Worm (Caenorhabditis elegans): ENCODE results near the gene C55B6.5.

Gene C55B6.5

DNA sequence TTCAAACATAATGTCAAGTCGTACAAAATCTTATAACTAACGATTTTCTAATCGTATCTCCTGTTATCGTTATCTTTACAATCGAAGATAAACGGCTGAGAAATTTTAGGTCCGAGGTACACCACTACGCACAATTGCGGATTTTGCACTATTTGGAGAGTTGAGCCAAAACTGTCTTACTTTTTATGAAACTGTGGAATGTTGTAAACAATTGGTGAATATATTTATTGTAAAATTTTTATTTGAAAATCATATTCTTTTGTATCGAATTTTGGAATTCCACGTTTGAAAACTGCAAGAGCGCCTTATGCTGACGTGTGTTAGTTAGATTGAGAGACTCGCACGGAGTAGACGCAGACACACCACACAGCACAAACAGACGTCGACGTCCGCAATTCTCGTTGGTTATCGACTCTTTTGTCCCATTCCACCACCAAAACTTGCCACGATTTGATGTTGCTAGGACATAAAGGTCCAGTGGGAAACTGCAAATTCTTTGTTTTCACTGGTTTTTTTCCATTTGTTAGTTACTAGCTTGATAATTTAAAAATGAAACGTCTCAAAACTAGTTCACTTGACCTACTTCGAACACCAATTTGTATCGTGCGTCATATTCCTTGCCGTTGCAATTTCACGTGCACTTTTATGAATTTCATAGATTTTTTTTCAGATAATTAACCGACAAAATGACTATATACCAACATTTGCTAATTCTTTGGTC is 11.0 kb downstream of the C55B6.5 start, which contains the start of gene dnj-7 (continued):
- TF ChIP-seq snpc-4 (tag; optimal IDR thresholded peaks at IDR 0.05) (no peak), lin-15B (tag; optimal IDR thresholded peaks at IDR 0.05) (no peak)

DNA sequence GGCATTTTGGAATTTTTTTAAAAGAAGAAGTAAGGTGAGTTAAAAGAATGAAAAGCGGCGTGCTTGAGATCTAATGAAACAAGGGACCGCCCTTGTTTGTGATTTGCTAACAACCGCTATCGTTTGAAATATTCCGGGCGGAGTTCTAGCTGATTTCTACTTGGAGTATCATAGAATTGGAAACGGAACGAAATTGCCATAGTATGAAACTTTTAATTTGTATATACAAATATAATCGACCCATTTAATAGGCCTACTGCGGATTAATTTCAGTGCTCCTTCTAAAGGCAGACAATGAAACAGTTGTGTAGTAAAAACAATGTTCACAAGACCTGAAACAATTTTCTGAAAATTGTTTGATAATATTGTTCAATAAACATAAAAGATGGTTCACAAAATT is 13.2 kb downstream of the C55B6.5 start, which contains the start of gene C55B6.7:
C55B6.7 (minus strand) TSS at position 101 of the 400 bp plus-strand sequence.
- no peak for TF ChIP-seq lsy-12 (tag; optimal IDR thresholded peaks at IDR 0.05)
- no peak for TF ChIP-seq nfya-1 (tag; optimal IDR thresholded peaks at IDR 0.05; ENCODE audit: insufficient read depth)
- TF ChIP-seq ama-1 (optimal IDR thresholded peaks at IDR 0.05) = no peak
- TF ChIP-seq eor-1 (tag; optimal IDR thresholded peaks at IDR 0.05) = no peak
- no peak for TF ChIP-seq skn-1 (tag; optimal IDR thresholded peaks at IDR 0.05)
- TF ChIP-seq ceh-9 (tag; optimal IDR thresholded peaks at IDR 0.05) = no peak
- TF ChIP-seq tbx-2 (tag; optimal IDR thresholded peaks at IDR 0.05) = no peak
- no peak for TF ChIP-seq nhr-11 (tag; optimal IDR thresholded peaks at IDR 0.05)
- no peak for TF ChIP-seq egl-27 (tag; optimal IDR thresholded peaks at IDR 0.05)
- TF ChIP-seq sea-2 (GFP tag; optimal IDR thresholded peaks at IDR 0.05) = no peak
- no peak for TF ChIP-seq hmg-11 (tag; optimal IDR thresholded peaks at IDR 0.05)
- TF ChIP-seq elt-1 (tag; optimal IDR thresholded peaks at IDR 0.05) = no peak
- no peak for TF ChIP-seq R02D3.7 (tag; optimal IDR thresholded peaks at IDR 0.05)
- no peak for TF ChIP-seq nhr-77 (tag; optimal IDR thresholded peaks at IDR 0.05)
- TF ChIP-seq ceh-16 (tag; optimal IDR thresholded peaks at IDR 0.05) = no peak
- no peak for TF ChIP-seq elt-2 (tag; optimal IDR thresholded peaks at IDR 0.05)
- TF ChIP-seq elt-3 (tag; optimal IDR thresholded peaks at IDR 0.05) = no peak
- no peak for TF ChIP-seq egl-5 (tag; optimal IDR thresholded peaks at IDR 0.05)
- no peak for TF ChIP-seq nhr-76 (tag; optimal IDR thresholded peaks at IDR 0.05)

DNA sequence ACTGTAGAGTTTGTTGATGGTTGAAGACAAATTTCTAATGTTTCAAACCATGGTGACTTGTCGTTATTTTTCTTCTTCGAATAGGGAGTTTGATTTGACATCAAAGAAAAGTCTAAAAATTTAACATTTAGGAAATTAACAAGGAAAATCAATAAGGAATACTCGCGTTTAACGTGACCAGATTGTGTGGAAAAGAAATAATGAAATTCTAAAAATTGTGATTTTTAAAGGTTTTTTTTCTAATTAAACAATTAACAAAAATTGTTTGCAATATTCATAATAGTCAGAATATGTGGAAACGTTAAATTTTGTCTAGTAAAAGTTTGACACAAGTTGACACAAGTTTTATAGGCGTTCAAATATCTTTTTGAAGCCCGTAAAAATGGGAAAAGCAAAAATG is 17.5 kb downstream of the C55B6.5 start, which contains the start of gene C55B6.4:
C55B6.4 (minus strand) TSS at position 101 of the 400 bp plus-strand sequence.
- TF ChIP-seq daf-12 (tag; optimal IDR thresholded peaks at IDR 0.05) = no peak

DNA sequence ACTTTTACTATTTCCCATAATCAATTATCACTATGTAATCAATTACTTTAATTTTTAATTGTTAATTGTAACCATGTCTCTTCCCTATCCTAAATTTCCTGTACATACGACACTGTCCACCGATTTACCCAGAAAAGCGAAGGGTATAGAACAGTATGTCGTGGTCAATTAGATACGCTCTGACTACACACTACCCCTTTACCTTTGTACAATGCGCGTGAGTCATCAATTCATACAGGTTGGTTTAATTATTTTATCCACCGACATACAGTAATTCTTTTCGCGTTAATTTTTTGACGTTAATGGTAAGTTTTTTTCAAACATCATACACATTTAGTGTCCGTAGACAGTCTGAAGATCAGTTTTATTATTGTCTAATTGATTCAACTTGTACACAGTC is 23.5 kb downstream of the C55B6.5 start:
- TF ChIP-seq nhr-28 (tag; optimal IDR thresholded peaks at IDR 0.05) (peak; percentile 79), aly-2 (tag; optimal IDR thresholded peaks at IDR 0.05) (peak; percentile 67), sea-2 (GFP tag; optimal IDR thresholded peaks at IDR 0.05) (no peak), egl-27 (tag; optimal IDR thresholded peaks at IDR 0.05) (peak; percentile 74), nhr-25 (tag; optimal IDR thresholded peaks at IDR 0.05) (peak; percentile 96), hmg-11 (tag; optimal IDR thresholded peaks at IDR 0.05) (no peak), nhr-76 (tag; optimal IDR thresholded peaks at IDR 0.05) (peak; percentile 73), ceh-9 (tag; optimal IDR thresholded peaks at IDR 0.05) (no peak), lsy-12 (tag; optimal IDR thresholded peaks at IDR 0.05) (peak; percentile 93), elt-2 (tag; optimal IDR thresholded peaks at IDR 0.05) (peak; percentile 75), skn-1 (tag; optimal IDR thresholded peaks at IDR 0.05) (peak; percentile 77), nhr-23 (tag; optimal IDR thresholded peaks at IDR 0.05) (peak; percentile 98), ZK546.5 (tag; optimal IDR thresholded peaks at IDR 0.05) (no peak), unc-39 (tag; optimal IDR thresholded peaks at IDR 0.05) (no peak), fkh-10 (GFP tag; optimal IDR thresholded peaks at IDR 0.05) (no peak), daf-12 (tag; optimal IDR thresholded peaks at IDR 0.05) (no peak), fos-1 (tag; optimal IDR thresholded peaks at IDR 0.05) (no peak), ama-1 (optimal IDR thresholded peaks at IDR 0.05) (no peak), lin-39 (tag; optimal IDR thresholded peaks at IDR 0.05) (peak; percentile 69), ceh-82 (tag; optimal IDR thresholded peaks at IDR 0.05) (peak; percentile 61), nhr-12 (tag; optimal IDR thresholded peaks at IDR 0.05) (no peak), ceh-28 (tag; optimal IDR thresholded peaks at IDR 0.05) (peak; percentile 93), ztf-11 (tag; optimal IDR thresholded peaks at IDR 0.05) (no peak), egl-5 (tag; optimal IDR thresholded peaks at IDR 0.05) (peak; percentile 63), mml-1 (tag; optimal IDR thresholded peaks at IDR 0.05) (no peak), pqm-1 (tag; optimal IDR thresholded peaks at IDR 0.05) (peak; percentile 81), jun-1 (tag; optimal IDR thresholded peaks at IDR 0.05) (peak; percentile 99), nhr-11 (tag; optimal IDR thresholded peaks at IDR 0.05) (no peak), elt-1 (tag; optimal IDR thresholded peaks at IDR 0.05) (no peak), fkh-2 (tag; optimal IDR thresholded peaks at IDR 0.05) (no peak), pha-4 (tag; optimal IDR thresholded peaks at IDR 0.05) (peak; percentile 88), mdl-1 (tag; optimal IDR thresholded peaks at IDR 0.05) (peak; percentile 12), ztf-4 (tag; optimal IDR thresholded peaks at IDR 0.05) (peak; percentile 33), nhr-67 (tag; optimal IDR thresholded peaks at IDR 0.05) (no peak), R02D3.7 (tag; optimal IDR thresholded peaks at IDR 0.05) (peak; percentile 65), tbx-2 (tag; optimal IDR thresholded peaks at IDR 0.05) (peak; percentile 94), elt-3 (tag; optimal IDR thresholded peaks at IDR 0.05) (peak; percentile 22 to 80 (median 40)), eor-1 (tag; optimal IDR thresholded peaks at IDR 0.05) (no peak), nfya-1 (tag; optimal IDR thresholded peaks at IDR 0.05; ENCODE audit: insufficient read depth) (peak; percentile 66), nhr-43 (tag; optimal IDR thresholded peaks at IDR 0.05; ENCODE audit: poor library complexity, severe bottlenecking) (peak; percentile 98), lin-15B (tag; optimal IDR thresholded peaks at IDR 0.05) (peak; percentile 13), nhr-77 (tag; optimal IDR thresholded peaks at IDR 0.05) (peak; percentile 95)

Measured in whole organism, L3 larva.